Fruit fly (Drosophila melanogaster) whole organism, embryonic: ENCODE data around the gene pav.

Source experiments
- CG17568 ChIP-seq: fragments of 200-800 bp; sonication (Bioruptor generic); optimal IDR thresholded peaks from 2 replicates; lab custom pipeline; 2018; ENCODE audit warnings: missing biosample characterization, mild to moderate bottlenecking, missing genetic modification characterization, moderate library complexity
- CG17912 ChIP-seq: fragments of 200-800 bp; sonication (Bioruptor generic); optimal IDR thresholded peaks from 2 replicates; lab custom pipeline; 2018; ENCODE audit warnings: missing biosample characterization, mild to moderate bottlenecking, missing genetic modification characterization
- Side ChIP-seq: fragments of 200-800 bp; sonication (Bioruptor generic); optimal IDR thresholded peaks from 2 replicates; lab custom pipeline; 2016; ENCODE audit warnings: missing biosample characterization, missing genetic modification characterization
- cg ChIP-seq: fragments of 200-800 bp; sonication (Bioruptor generic); optimal IDR thresholded peaks from 3 replicates; lab custom pipeline; 2019; ENCODE audit warnings: missing biosample characterization, mild to moderate bottlenecking, missing genetic modification characterization, moderate library complexity
- croc ChIP-seq: fragments of 200-800 bp; sonication (Bioruptor generic); conservative IDR thresholded peaks from 3 replicates; pipeline ENCODE4 v1.3.6; 2022; ENCODE audit warnings: missing biosample characterization, missing genetic modification characterization
- en ChIP-seq: fragments of 200-800 bp; sonication (Bioruptor generic); optimal IDR thresholded peaks from 2 replicates; lab custom pipeline; 2016; ENCODE audit warnings: missing biosample characterization, missing genetic modification characterization
- mam ChIP-seq: fragments of 200-800 bp; sonication (Bioruptor generic); optimal IDR thresholded peaks from 3 replicates; lab custom pipeline; 2016; ENCODE audit warnings: missing biosample characterization, missing genetic modification characterization
- prd ChIP-seq, 3 experiments: fragments of >200 bp in 2 of 3; fragments of 200-800 bp in 1 of 3; sonication (Bioruptor generic) in 1 of 3; optimal IDR thresholded peaks in 2 of 3; IDR thresholded peaks in 1 of 3; 2 replicates in 2 of 3; 3 replicates in 1 of 3; pipeline versions ENCODE4 v1.3.6 to Lab custom; 2017 to 2022; ENCODE audit warnings: missing biosample characterization in 1 of 3, missing genetic modification characterization in 1 of 3

DNA sequence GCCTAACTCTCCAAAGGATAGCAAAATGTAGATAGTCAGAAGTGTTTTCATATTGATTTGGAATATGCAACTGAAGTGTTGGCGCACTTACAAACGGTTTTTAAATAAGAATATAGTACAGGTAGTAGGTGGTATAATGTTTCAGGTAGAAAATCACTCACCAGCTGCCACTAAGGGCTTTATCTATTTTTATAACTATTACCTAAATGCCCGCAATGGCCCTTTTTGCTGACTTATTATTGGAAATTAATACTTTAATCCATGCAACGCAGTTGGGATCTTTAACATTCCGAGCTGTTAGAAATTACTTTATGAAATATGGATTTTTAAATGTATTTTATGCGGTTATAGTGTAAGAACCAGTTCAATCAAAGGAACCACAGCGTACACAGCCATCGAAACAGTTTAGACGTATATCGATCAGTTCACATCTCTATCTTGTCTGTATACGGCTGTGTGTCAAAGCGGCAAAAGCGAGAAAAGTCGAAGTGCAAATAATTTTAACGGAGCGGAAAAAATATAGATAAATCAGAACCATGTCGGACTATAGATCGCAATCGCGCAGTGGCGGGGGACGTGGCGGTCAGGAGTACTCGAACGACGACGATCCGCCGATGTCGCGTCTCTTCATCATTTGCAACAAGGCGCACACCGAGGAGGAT, 41.0 kb downstream of the pav start, which contains the start of the genes srw and CG1316:
- TF ChIP-seq mam (GFP tag; lab: Kevin White, UChicago) (no peak), cg (no peak), croc (GFP tag; lab: Robert Waterston, UW) (no peak), CG17912 (no peak), en (GFP tag; lab: Kevin White, UChicago) (no peak), prd (optimal IDR thresholded peaks at IDR 0.05; lab: Kevin White, UChicago) (no peak), prd (GFP tag; IDR thresholded peaks at IDR 0.05; lab: Robert Waterston, UW) (no peak), Side (GFP tag; lab: Kevin White, UChicago) (no peak), CG17568 (GFP tag; lab: Kevin White, UChicago) (no peak)
